Fruit fly (Drosophila melanogaster): ENCODE results near the gene CG45676.

- TF ChIP-seq psq (optimal IDR thresholded peaks at IDR 0.05) (no peak), usp (GFP tag; optimal IDR thresholded peaks at IDR 0.05) (no peak), EcR (GFP tag; optimal IDR thresholded peaks at IDR 0.05) (no peak), CG8478 (optimal IDR thresholded peaks at IDR 0.05) (no peak), Dll (optimal IDR thresholded peaks at IDR 0.05) (no peak), pan (optimal IDR thresholded peaks at IDR 0.05) (no peak)
Observed at dm6 chr3R:11449688-11450087, 31.0 kb downstream of the CG45676 start.
